Fruit fly (Drosophila melanogaster) whole organism, adult: ENCODE measurements around the gene TORIP.

Source experiments
- CG12768 ChIP-seq: fragments of 200-800 bp; sonication (Bioruptor generic); optimal IDR thresholded peaks from 2 replicates; lab custom pipeline; 2017; ENCODE audit warnings: missing biosample characterization, missing genetic modification characterization, mild to moderate bottlenecking, moderate library complexity, missing genetic modification reagents
- CG1620 ChIP-seq: fragments of 200-800 bp; sonication (Bioruptor generic); optimal IDR thresholded peaks from 2 replicates; lab custom pipeline; 2016; ENCODE audit warnings: missing biosample characterization, missing genetic modification characterization
- CG33017 ChIP-seq: fragments of 200-800 bp; sonication (Bioruptor generic); optimal IDR thresholded peaks from 2 replicates; lab custom pipeline; 2018; ENCODE audit warnings: missing biosample characterization, mild to moderate bottlenecking, missing genetic modification characterization, moderate library complexity
- CG5204 ChIP-seq: fragments of 200-800 bp; sonication (Bioruptor generic); optimal IDR thresholded peaks from 2 replicates; lab custom pipeline; 2016; ENCODE audit warnings: missing biosample characterization, missing genetic modification characterization
- CG7101 ChIP-seq: fragments of 200-800 bp; sonication (Bioruptor generic); optimal IDR thresholded peaks from 2 replicates; lab custom pipeline; 2018; ENCODE audit warnings: missing biosample characterization, mild to moderate bottlenecking, missing genetic modification characterization, moderate library complexity
- Hr96 ChIP-seq: fragments of 200-800 bp; sonication (Bioruptor generic); optimal IDR thresholded peaks from 2 replicates; lab custom pipeline; 2016; ENCODE audit warnings: missing biosample characterization, missing genetic modification characterization
- Mnt ChIP-seq: fragments of 200-800 bp; sonication (Bioruptor generic); optimal IDR thresholded peaks from 2 replicates; lab custom pipeline; 2016; ENCODE audit warnings: missing biosample characterization, mild to moderate bottlenecking, missing genetic modification characterization
- cic ChIP-seq: fragments of 200-800 bp; sonication (Bioruptor generic); optimal IDR thresholded peaks from 2 replicates; lab custom pipeline; 2017; ENCODE audit warnings: missing biosample characterization, mild to moderate bottlenecking, missing genetic modification characterization, moderate library complexity
- cnc ChIP-seq, 2 experiments: fragments of >200 bp; optimal IDR thresholded peaks; 2 replicates each; lab custom pipeline; 2017
- kay ChIP-seq: fragments of 200-800 bp; sonication (Bioruptor generic); peaks from one replicate; lab custom pipeline; 2016; ENCODE audit warnings: missing biosample characterization, missing genetic modification characterization, borderline replicate concordance
- tj ChIP-seq: fragments of 200-800 bp; sonication (Bioruptor generic); optimal IDR thresholded peaks from 3 replicates; lab custom pipeline; 2017; ENCODE audit warnings: missing biosample characterization, mild to moderate bottlenecking, missing genetic modification characterization, moderate library complexity

dm6 chr3L:19846960-19847359, 42.1 kb upstream of the TORIP start:
- TF ChIP-seq Hr96 (GFP tag; lab: Kevin White, UChicago): no peak
- no peak for TF ChIP-seq cnc (optimal IDR thresholded peaks at IDR 0.05; lab: Kevin White, UChicago)
- no peak for TF ChIP-seq CG1620
- TF ChIP-seq CG12768 (GFP tag; lab: Kevin White, UChicago): no peak
- no peak for TF ChIP-seq Mnt (GFP tag; lab: Kevin White, UChicago)
- no peak for TF ChIP-seq CG33017 (tag; lab: Kevin White, UChicago)
- TF ChIP-seq kay: no peak
- TF ChIP-seq CG5204 (GFP tag; lab: Kevin White, UChicago): no peak
- TF ChIP-seq cic: no peak
- TF ChIP-seq CG7101 (tag; lab: Kevin White, UChicago): no peak
- no peak for TF ChIP-seq tj (GFP tag; lab: Kevin White, UChicago)
